Fruit fly (Drosophila melanogaster): Measurements from ENCODE around the gene Arfrp1.
A peak's percentile ranks its signal among the peaks of the same experiment; 100 is the strongest.

Arfrp1 gene

dm6 chrX:9155134-9155533 is 48.3 kb downstream of the Arfrp1 start (continued):
- TF ChIP-seq CG3726 (GFP tag; IDR thresholded peaks at IDR 0.05) (no peak), CG2120 (GFP tag; optimal IDR thresholded peaks at IDR 0.05) (peak; percentile 67), Dad (GFP tag; optimal IDR thresholded peaks at IDR 0.05) (peak; percentile 27), sens (GFP tag) (peak; percentile 95), rib (GFP tag; IDR thresholded peaks at IDR 0.05) (no peak), hth (optimal IDR thresholded peaks at IDR 0.05) (no peak), Sox100B (GFP tag; optimal IDR thresholded peaks at IDR 0.05) (peak; percentile 71), yki (optimal IDR thresholded peaks at IDR 0.05) (no peak), ATbp (GFP tag; optimal IDR thresholded peaks at IDR 0.05) (peak; percentile 45), CG7357 (GFP tag; IDR thresholded peaks at IDR 0.05) (no peak), TFAM (GFP tag; optimal IDR thresholded peaks at IDR 0.05) (no peak), CG31388 (GFP tag; optimal IDR thresholded peaks at IDR 0.05) (no peak), Hr39 (optimal IDR thresholded peaks at IDR 0.05) (no peak), CG31441 (GFP tag; IDR thresholded peaks at IDR 0.05) (peak; percentile 25; the same call in 1 of the 2 replicates), tna (GFP tag; IDR thresholded peaks at IDR 0.05; ENCODE audit: partially characterized antibody) (no peak), CG4404 (GFP tag; IDR thresholded peaks at IDR 0.05) (peak; percentile 43), danr (GFP tag; IDR thresholded peaks at IDR 0.05) (no peak), en (GFP tag; optimal IDR thresholded peaks at IDR 0.05) (no peak), croc (GFP tag; conservative IDR thresholded peaks at IDR 0.05) (no peak), Rx (GFP tag; IDR thresholded peaks at IDR 0.05) (no peak), CG18619 (GFP tag; optimal IDR thresholded peaks at IDR 0.05) (no peak), HmgZ (tag; optimal IDR thresholded peaks at IDR 0.05) (no peak), gsb-n (tag; optimal IDR thresholded peaks at IDR 0.05) (peak; percentile 9), fru (optimal IDR thresholded peaks at IDR 0.05) (no peak), sim (GFP tag; IDR thresholded peaks at IDR 0.05) (no peak), CG6813 (GFP tag; optimal IDR thresholded peaks at IDR 0.05) (peak; percentile 63), Hey (tag; optimal IDR thresholded peaks at IDR 0.05) (no peak), unc-4 (GFP tag; IDR thresholded peaks at IDR 0.05; ENCODE audit: partially characterized antibody) (no peak), dm (GFP tag; optimal IDR thresholded peaks at IDR 0.05) (no peak), lbe (GFP tag; optimal IDR thresholded peaks at IDR 0.05) (no peak), wdn (GFP tag; IDR thresholded peaks at IDR 0.05) (no peak), CG2712 (tag; optimal IDR thresholded peaks at IDR 0.05) (peak; percentile 75), wek (GFP tag; optimal IDR thresholded peaks at IDR 0.05) (no peak), sd (tag; optimal IDR thresholded peaks at IDR 0.05) (no peak), CG2129 (GFP tag; IDR thresholded peaks at IDR 0.05; ENCODE audit: partially characterized antibody) (no peak), CG1233 (GFP tag; optimal IDR thresholded peaks at IDR 0.05) (peak; percentile 40), zen2 (GFP tag; IDR thresholded peaks at IDR 0.05; ENCODE audit: partially characterized antibody) (no peak), CG11723 (GFP tag; optimal IDR thresholded peaks at IDR 0.05) (peak; percentile 12), hkb (optimal IDR thresholded peaks at IDR 0.05) (no peak), hkb (GFP tag; IDR thresholded peaks at IDR 0.05) (peak; percentile 61), CG11504 (tag; optimal IDR thresholded peaks at IDR 0.05) (peak; percentile 72), odd (GFP tag; optimal IDR thresholded peaks at IDR 0.05) (peak; percentile 20), NC2β (GFP tag; optimal IDR thresholded peaks at IDR 0.05) (no peak), bowl (GFP tag; IDR thresholded peaks at IDR 0.05) (no peak), crc (GFP tag; optimal IDR thresholded peaks at IDR 0.05) (peak; percentile 3), CG13296 (GFP tag; optimal IDR thresholded peaks at IDR 0.05) (peak; percentile 62), dysf (GFP tag; IDR thresholded peaks at IDR 0.05) (peak; percentile 55), CG18476 (GFP tag; optimal IDR thresholded peaks at IDR 0.05) (peak; percentile 56), wor (GFP tag; IDR thresholded peaks at IDR 0.05) (no peak), Hmx (GFP tag; optimal IDR thresholded peaks at IDR 0.05) (no peak), CG16815 (GFP tag; optimal IDR thresholded peaks at IDR 0.05) (peak; percentile 14), CG12219 (GFP tag; optimal IDR thresholded peaks at IDR 0.05) (peak; percentile 41), org-1 (GFP tag; optimal IDR thresholded peaks at IDR 0.05) (no peak), CrebB (tag; optimal IDR thresholded peaks at IDR 0.05) (no peak)

Data from whole organism, embryonic.